Fruit fly (Drosophila melanogaster) whole organism, prepupa: ENCODE results near the gene Mer.

Experiments
- Blimp-1 ChIP-seq: fragments of 200-800 bp; sonication (Bioruptor generic); optimal IDR thresholded peaks from 3 replicates; lab custom pipeline; 2017; ENCODE audit warnings: missing biosample characterization, missing genetic modification characterization, mild to moderate bottlenecking, moderate library complexity, missing genetic modification reagents
- CG10631 ChIP-seq: fragments of 200-800 bp; sonication (Bioruptor generic); optimal IDR thresholded peaks from 2 replicates; lab custom pipeline; 2016; ENCODE audit warnings: missing biosample characterization, missing genetic modification characterization
- CG10669 ChIP-seq: fragments of 200-800 bp; sonication (Bioruptor generic); optimal IDR thresholded peaks from 3 replicates; lab custom pipeline; 2018; ENCODE audit warnings: missing biosample characterization, mild to moderate bottlenecking, missing genetic modification characterization, moderate library complexity
- CG11294 ChIP-seq: fragments of 200-800 bp; sonication (Bioruptor generic); IDR thresholded peaks from 2 replicates; pipeline ENCODE4 v1.3.6; 2022; ENCODE audit warnings: missing biosample characterization, missing genetic modification characterization
- CG1621 ChIP-seq: fragments of 200-800 bp; sonication (Bioruptor generic); optimal IDR thresholded peaks from 3 replicates; lab custom pipeline; 2018; ENCODE audit warnings: missing biosample characterization, mild to moderate bottlenecking, missing genetic modification characterization
- CG16779 ChIP-seq: fragments of 200-800 bp; sonication (Bioruptor generic); optimal IDR thresholded peaks from 3 replicates; lab custom pipeline; 2017; ENCODE audit warnings: missing biosample characterization, mild to moderate bottlenecking, missing genetic modification characterization
- CG3032 ChIP-seq: fragments of 200-800 bp; optimal IDR thresholded peaks from 2 replicates; lab custom pipeline; 2019; ENCODE audit warnings: missing biosample characterization, mild to moderate bottlenecking, missing genetic modification characterization, moderate library complexity
- CG31627 ChIP-seq: fragments of 200-800 bp; sonication (Bioruptor generic); optimal IDR thresholded peaks from 3 replicates; lab custom pipeline; 2016; ENCODE audit warnings: missing biosample characterization, missing genetic modification characterization
- CG34406 ChIP-seq: fragments of 200-800 bp; sonication (Bioruptor generic); optimal IDR thresholded peaks from 3 replicates; lab custom pipeline; 2016; ENCODE audit warnings: missing biosample characterization, missing genetic modification characterization
- CG4318 ChIP-seq: fragments of 200-800 bp; sonication (Bioruptor generic); optimal IDR thresholded peaks from 3 replicates; lab custom pipeline; 2017; ENCODE audit warnings: missing biosample characterization, mild to moderate bottlenecking, missing genetic modification characterization
- CG6276 ChIP-seq: fragments of 200-800 bp; sonication (Bioruptor generic); optimal IDR thresholded peaks from 2 replicates; lab custom pipeline; 2017; ENCODE audit warnings: missing biosample characterization, mild to moderate bottlenecking, missing genetic modification characterization
- CG6808 ChIP-seq: fragments of 200-800 bp; sonication (Bioruptor generic); optimal IDR thresholded peaks from 3 replicates; lab custom pipeline; 2017; ENCODE audit warnings: missing biosample characterization, missing genetic modification characterization, mild to moderate bottlenecking, moderate library complexity, missing genetic modification reagents
- CG6854 ChIP-seq: fragments of 200-800 bp; sonication (Bioruptor generic); optimal IDR thresholded peaks from 2 replicates; lab custom pipeline; 2017; ENCODE audit warnings: missing biosample characterization, mild to moderate bottlenecking, missing genetic modification characterization
- CG8119 ChIP-seq: fragments of 200-800 bp; sonication (Bioruptor generic); IDR thresholded peaks from 3 replicates; pipeline ENCODE4 v1.3.6; 2022; ENCODE audit warnings: missing biosample characterization, missing genetic modification characterization
- CG8319 ChIP-seq: fragments of 200-800 bp; sonication (Bioruptor generic); optimal IDR thresholded peaks from 3 replicates; lab custom pipeline; 2016; ENCODE audit warnings: missing biosample characterization, missing genetic modification characterization
- CG8632 ChIP-seq: fragments of 200-800 bp; sonication (Bioruptor generic); optimal IDR thresholded peaks from 3 replicates; lab custom pipeline; 2016; ENCODE audit warnings: missing biosample characterization, missing genetic modification characterization
- CG9139 ChIP-seq: fragments of 200-800 bp; sonication (Bioruptor generic); optimal IDR thresholded peaks from 3 replicates; lab custom pipeline; 2017; ENCODE audit warnings: missing biosample characterization, mild to moderate bottlenecking, missing genetic modification characterization
- Eip78C ChIP-seq: fragments of 200-800 bp; sonication (Bioruptor generic); peaks from one replicate; lab custom pipeline; 2016; ENCODE audit warnings: missing biosample characterization, missing genetic modification characterization
- Ets21C ChIP-seq: fragments of 200-800 bp; sonication (Bioruptor generic); optimal IDR thresholded peaks from 3 replicates; lab custom pipeline; 2016; ENCODE audit warnings: missing biosample characterization, missing genetic modification characterization
- Ets96B ChIP-seq: fragments of 200-800 bp; optimal IDR thresholded peaks from 2 replicates; lab custom pipeline; 2019; ENCODE audit warnings: missing biosample characterization, mild to moderate bottlenecking, missing genetic modification characterization, moderate library complexity
- Gug ChIP-seq: fragments of 200-800 bp; sonication (Bioruptor generic); IDR thresholded peaks from 2 replicates; pipeline ENCODE4 v1.3.6; 2022; ENCODE audit warnings: missing biosample characterization, missing genetic modification characterization
- Hr39 ChIP-seq: fragments of 200-800 bp; sonication (Bioruptor generic); optimal IDR thresholded peaks from 2 replicates; lab custom pipeline; 2016; ENCODE audit warnings: missing biosample characterization, missing genetic modification characterization
- Hr4 ChIP-seq: fragments of 200-800 bp; sonication (Bioruptor generic); optimal IDR thresholded peaks from 3 replicates; lab custom pipeline; 2016; ENCODE audit warnings: missing biosample characterization, missing genetic modification characterization
- Lpt ChIP-seq: fragments of 200-800 bp; sonication (Bioruptor generic); optimal IDR thresholded peaks from 3 replicates; lab custom pipeline; 2016; ENCODE audit warnings: missing biosample characterization, missing genetic modification characterization
- OdsH ChIP-seq: fragments of 200-800 bp; sonication (Bioruptor generic); optimal IDR thresholded peaks from 3 replicates; lab custom pipeline; 2016; ENCODE audit warnings: missing biosample characterization, missing genetic modification characterization
- Sox102F ChIP-seq: fragments of 200-800 bp; sonication (Bioruptor generic); optimal IDR thresholded peaks from 2 replicates; lab custom pipeline; 2016; ENCODE audit warnings: missing biosample characterization, mild to moderate bottlenecking, missing genetic modification characterization
- achi ChIP-seq: fragments of 200-800 bp; sonication (Bioruptor generic); optimal IDR thresholded peaks from 3 replicates; lab custom pipeline; 2016; ENCODE audit warnings: missing biosample characterization, missing genetic modification characterization
- acj6 ChIP-seq: fragments of 200-800 bp; sonication (Bioruptor generic); optimal IDR thresholded peaks from 3 replicates; lab custom pipeline; 2016; ENCODE audit warnings: missing biosample characterization, missing genetic modification characterization
- cyc ChIP-seq: fragments of 200-800 bp; sonication (Bioruptor generic); optimal IDR thresholded peaks from 3 replicates; lab custom pipeline; 2016; ENCODE audit warnings: missing biosample characterization, missing genetic modification characterization
- dac ChIP-seq: fragments of 200-800 bp; sonication (Bioruptor generic); optimal IDR thresholded peaks from 2 replicates; lab custom pipeline; 2017; ENCODE audit warnings: missing biosample characterization, mild to moderate bottlenecking, missing genetic modification characterization
- dsx ChIP-seq: fragments of 200-800 bp; optimal IDR thresholded peaks from 3 replicates; lab custom pipeline; 2019; ENCODE audit warnings: missing biosample characterization, mild to moderate bottlenecking, missing genetic modification characterization, moderate library complexity; ENCODE audit not compliant: poor library complexity, severe bottlenecking
- eg ChIP-seq: fragments of 200-800 bp; sonication (Bioruptor generic); IDR thresholded peaks from 3 replicates; pipeline ENCODE4 v1.3.6; 2022; ENCODE audit warnings: missing biosample characterization, missing genetic modification characterization
- esn ChIP-seq: fragments of 200-800 bp; sonication (Bioruptor generic); optimal IDR thresholded peaks from 2 replicates; lab custom pipeline; 2016; ENCODE audit warnings: missing biosample characterization, mild to moderate bottlenecking, missing genetic modification characterization, moderate library complexity
- net ChIP-seq: fragments of 200-800 bp; sonication (Bioruptor generic); optimal IDR thresholded peaks from 3 replicates; lab custom pipeline; 2016; ENCODE audit warnings: missing biosample characterization, missing genetic modification characterization
- pdm3 ChIP-seq: fragments of 200-800 bp; sonication (Bioruptor generic); optimal IDR thresholded peaks from 3 replicates; lab custom pipeline; 2016; ENCODE audit warnings: missing biosample characterization, missing genetic modification characterization
- salr ChIP-seq, 2 experiments: fragments of 200-800 bp; sonication (Bioruptor generic); optimal IDR thresholded peaks; 3 replicates each; lab custom pipeline; 2016 to 2018; ENCODE audit warnings: missing biosample characterization in 2 of 2, missing genetic modification characterization in 2 of 2, mild to moderate bottlenecking in 1 of 2
- spab ChIP-seq: fragments of 200-800 bp; sonication (Bioruptor generic); optimal IDR thresholded peaks from 2 replicates; lab custom pipeline; 2017; ENCODE audit warnings: missing biosample characterization, mild to moderate bottlenecking, missing genetic modification characterization, missing genetic modification reagents
- ss ChIP-seq, 2 experiments: fragments of 200-800 bp; sonication (Bioruptor generic); optimal IDR thresholded peaks; 2 replicates in 1 of 2; 3 replicates in 1 of 2; lab custom pipeline; 2017 to 2018; ENCODE audit warnings: mild to moderate bottlenecking in 2 of 2, missing biosample characterization in 2 of 2, missing genetic modification characterization in 2 of 2, moderate library complexity in 1 of 2
- svp ChIP-seq: fragments of 200-800 bp; sonication (Bioruptor generic); peaks from one replicate; lab custom pipeline; 2016; ENCODE audit warnings: missing biosample characterization, missing genetic modification characterization
- topi ChIP-seq: fragments of 200-800 bp; sonication (Bioruptor generic); optimal IDR thresholded peaks from 3 replicates; lab custom pipeline; 2016; ENCODE audit warnings: missing biosample characterization, missing genetic modification characterization
- vri ChIP-seq: fragments of 200-800 bp; sonication (Bioruptor generic); optimal IDR thresholded peaks from 3 replicates; lab custom pipeline; 2016; ENCODE audit warnings: missing biosample characterization, mild to moderate bottlenecking, missing genetic modification characterization

Mer gene

DNA sequence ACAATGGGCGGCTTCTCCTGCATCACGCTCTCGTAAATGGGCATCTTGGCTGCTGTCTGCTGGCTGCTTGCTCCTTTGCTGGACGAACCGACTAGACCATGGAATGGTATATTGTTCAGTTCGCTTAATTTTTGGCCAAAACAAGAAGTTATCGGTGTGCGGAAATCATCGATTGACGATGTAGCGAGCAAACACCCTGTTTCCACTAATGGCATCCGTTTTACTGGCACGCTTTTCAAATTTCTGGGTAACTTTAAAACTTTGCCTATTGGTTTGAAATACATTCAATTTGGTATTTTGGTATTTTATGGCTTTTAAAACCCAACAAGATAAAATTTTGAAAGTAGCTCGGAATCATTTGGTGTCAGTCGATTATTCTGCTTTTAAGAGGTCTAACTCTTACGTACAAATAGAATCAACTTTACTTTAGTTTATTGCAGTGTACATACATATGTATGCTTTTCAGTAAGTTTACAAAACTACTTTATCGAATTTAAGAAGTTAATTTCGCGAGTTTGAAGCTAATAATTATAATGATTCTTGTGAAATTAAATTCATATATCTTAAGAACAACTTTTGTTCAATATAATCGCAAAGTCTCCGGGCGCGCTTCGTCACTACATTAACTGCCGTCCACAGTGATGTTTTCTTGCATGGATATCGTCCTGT lies 47.3 kb downstream of the Mer start, which contains the start of gene Arp10:
Arp10 (minus strand) TSS at position 304 of the 669 bp plus-strand sequence.
- TF ChIP-seq CG31627 (GFP tag; lab: Kevin White, UChicago) (peak; percentile 26), net (GFP tag; lab: Kevin White, UChicago) (no peak), spab (no peak), CG3032 (tag; lab: Kevin White, UChicago) (peak; percentile 12), topi (peak; percentile 5), salr (GFP tag; optimal IDR thresholded peaks at IDR 0.05; lab: Kevin White, UChicago) (no peak), Ets21C (GFP tag; lab: Kevin White, UChicago) (no peak), CG9139 (no peak), CG8632 (GFP tag; lab: Kevin White, UChicago) (no peak), dsx (GFP tag; lab: Kevin White, UChicago) (no peak), cyc (GFP tag; lab: Kevin White, UChicago) (no peak), Blimp-1 (GFP tag; lab: Kevin White, UChicago) (no peak), Lpt (GFP tag; lab: Kevin White, UChicago) (no peak), CG8319 (GFP tag; lab: Kevin White, UChicago) (no peak), Hr39 (GFP tag; lab: Kevin White, UChicago) (no peak), esn (peak; percentile 17), CG4318 (GFP tag; lab: Kevin White, UChicago) (no peak), Eip78C (GFP tag; lab: Kevin White, UChicago) (peak; percentile 55), ss (GFP tag; optimal IDR thresholded peaks at IDR 0.05; lab: Kevin White, UChicago) (no peak), CG6854 (GFP tag; lab: Kevin White, UChicago) (no peak), achi (peak; percentile 28), svp (GFP tag; lab: Kevin White, UChicago) (no peak), Hr4 (GFP tag; lab: Kevin White, UChicago) (peak; percentile 30), vri (GFP tag; lab: Kevin White, UChicago) (no peak), CG6276 (GFP tag; lab: Kevin White, UChicago) (no peak), dac (GFP tag; lab: Kevin White, UChicago) (no peak), eg (no peak), OdsH (GFP tag; lab: Kevin White, UChicago) (no peak), CG11294 (no peak), CG1621 (tag; lab: Kevin White, UChicago) (no peak), CG34406 (no peak), Gug (GFP tag; lab: Robert Waterston, UW) (no peak), pdm3 (GFP tag; lab: Kevin White, UChicago) (no peak), CG6808 (GFP tag; lab: Kevin White, UChicago) (no peak), CG16779 (no peak), CG10631 (GFP tag; lab: Kevin White, UChicago) (no peak), acj6 (GFP tag; lab: Kevin White, UChicago) (no peak), Ets96B (tag; lab: Kevin White, UChicago) (peak; percentile 7), CG10669 (GFP tag; lab: Kevin White, UChicago) (no peak), CG8119 (GFP tag; lab: Robert Waterston, UW) (no peak), Sox102F (no peak)
